Worm (Caenorhabditis elegans): ENCODE measurements around the gene F10E7.2.

F10E7.2 gene

DNA sequence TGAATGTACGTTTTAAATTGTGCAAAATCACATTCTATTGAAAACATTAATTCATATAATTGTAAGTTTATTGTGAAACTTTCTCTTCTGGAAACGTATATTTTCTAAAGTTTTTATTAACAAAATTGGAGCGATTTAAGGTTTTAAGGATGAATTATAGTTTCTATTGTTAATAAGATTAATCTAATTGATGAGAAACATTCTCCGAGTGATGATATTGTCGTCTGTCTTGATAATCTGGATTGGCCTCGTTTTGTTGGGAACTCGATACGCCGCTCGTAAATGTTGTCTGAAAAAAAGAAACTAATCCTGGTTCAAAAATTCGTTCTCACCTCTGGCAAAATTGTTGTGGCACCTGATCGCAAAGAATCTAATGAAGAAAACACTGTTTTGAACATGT, 15.7 kb upstream of the F10E7.2 start:
- no peak for TF ChIP-seq zip-8 (tag; optimal IDR thresholded peaks at IDR 0.05)
- no peak for TF ChIP-seq unc-120 (tag; optimal IDR thresholded peaks at IDR 0.05; ENCODE audit: poor library complexity, severe bottlenecking)
- TF ChIP-seq unc-39 (tag; optimal IDR thresholded peaks at IDR 0.05) = no peak
- TF ChIP-seq nhr-28 (tag; optimal IDR thresholded peaks at IDR 0.05) = no peak
- TF ChIP-seq flh-1 (GFP tag; optimal IDR thresholded peaks at IDR 0.05) = no peak
- TF ChIP-seq elt-3 (tag; optimal IDR thresholded peaks at IDR 0.05) = no peak
- TF ChIP-seq M03D4.4 (tag; optimal IDR thresholded peaks at IDR 0.05) = no peak
- TF ChIP-seq hlh-1 (tag; optimal IDR thresholded peaks at IDR 0.05) = no peak
- no peak for TF ChIP-seq snpc-4 (tag; optimal IDR thresholded peaks at IDR 0.05)
- no peak for TF ChIP-seq lin-32 (GFP tag; optimal IDR thresholded peaks at IDR 0.05)

DNA sequence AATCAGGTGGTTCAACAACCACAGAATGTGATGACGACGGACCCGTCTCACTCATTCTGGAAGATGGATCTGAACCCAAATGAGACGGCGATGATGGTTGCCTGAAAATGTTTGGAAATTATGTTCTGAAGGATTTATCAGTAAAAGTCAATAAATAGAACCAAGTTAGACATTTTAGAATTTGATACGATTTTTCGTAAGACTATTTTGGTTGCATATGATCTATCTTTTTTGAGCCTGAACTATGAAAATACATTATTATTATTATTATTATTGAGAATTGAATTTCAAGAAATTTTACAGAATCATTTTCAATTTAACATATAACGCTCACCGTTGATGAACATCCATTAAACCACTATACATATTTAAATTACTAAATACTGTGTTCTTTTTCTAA, 12.1 kb upstream of the F10E7.2 start, which contains the start of gene F10E7.9:
TSS of gene F10E7.9 (minus strand) at position 101 of the 400 bp plus-strand sequence.
- no peak for TF ChIP-seq ceh-43 (GFP tag; optimal IDR thresholded peaks at IDR 0.05)
- TF ChIP-seq lin-32 (GFP tag; optimal IDR thresholded peaks at IDR 0.05) = no peak
- no peak for TF ChIP-seq ceh-39 (tag; optimal IDR thresholded peaks at IDR 0.05)

DNA sequence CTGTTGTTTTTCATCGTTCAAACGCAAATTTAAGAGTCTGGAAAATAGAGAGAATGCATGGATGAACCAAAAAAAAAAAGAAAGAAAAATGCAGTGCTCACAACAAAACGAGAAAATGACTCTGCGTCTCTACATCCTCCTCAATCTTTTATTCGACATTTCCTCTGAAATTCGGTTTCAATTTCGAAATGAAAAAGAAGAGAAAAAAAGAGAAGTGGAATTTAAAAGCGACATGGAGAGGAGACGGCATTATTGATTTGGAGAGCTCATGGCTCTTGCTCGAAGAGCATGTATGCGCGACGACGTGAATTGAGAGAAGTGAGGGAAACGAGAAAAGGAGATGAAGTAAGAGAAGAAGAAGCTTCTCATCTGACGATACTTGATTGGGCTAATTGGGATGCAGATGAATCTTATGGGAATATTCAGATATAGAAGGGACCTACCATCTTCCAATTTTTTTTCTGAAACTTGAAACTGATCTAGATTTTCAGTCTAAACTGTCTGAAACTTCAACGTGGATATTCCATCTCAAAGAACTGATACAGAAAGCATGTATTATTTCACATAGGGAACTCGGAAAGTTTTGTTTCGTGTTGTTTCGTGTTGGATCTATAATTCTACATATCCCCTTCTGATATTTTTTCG, 10.9 kb upstream of the F10E7.2 start:
- TF ChIP-seq nhr-28 (tag; optimal IDR thresholded peaks at IDR 0.05) (no peak), cnd-1 (tag; optimal IDR thresholded peaks at IDR 0.05) (no peak), ces-1 (GFP tag; optimal IDR thresholded peaks at IDR 0.05) (peak; percentile 59), unc-39 (tag; optimal IDR thresholded peaks at IDR 0.05) (no peak)

DNA sequence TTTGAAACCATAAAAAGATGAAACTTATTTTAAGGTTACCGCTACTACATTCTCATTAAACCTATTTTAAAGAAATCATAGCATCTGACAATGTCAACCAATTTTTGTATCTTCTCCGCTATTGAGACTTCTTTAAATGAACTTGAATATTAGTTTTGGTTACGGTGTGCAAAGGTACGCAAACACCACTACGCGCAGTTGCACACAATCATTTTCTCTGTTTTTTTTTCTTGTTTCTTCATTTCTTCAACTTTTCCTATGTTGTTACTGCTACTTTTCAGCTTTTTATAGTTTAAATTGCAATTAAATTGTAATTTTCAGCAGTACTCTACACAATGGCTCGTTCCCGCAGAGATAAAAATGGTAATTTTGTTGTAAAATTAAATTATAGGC, 10.4 kb upstream of the F10E7.2 start, which contains the start of gene F10E7.5:
TSS of gene F10E7.5 (plus strand) at position 322 of the 393 bp plus-strand sequence.
- TF ChIP-seq tbx-8 (GFP tag; optimal IDR thresholded peaks at IDR 0.05) = no peak
- peak; percentile 3 for TF ChIP-seq unc-62 (GFP tag; optimal IDR thresholded peaks at IDR 0.05)
- TF ChIP-seq lin-32 (GFP tag; optimal IDR thresholded peaks at IDR 0.05) = no peak
- no peak for TF ChIP-seq nhr-28 (tag; optimal IDR thresholded peaks at IDR 0.05)
- no peak for TF ChIP-seq mab-5 (tag; optimal IDR thresholded peaks at IDR 0.05)
- peak; percentile 22 for TF ChIP-seq unc-120 (tag; optimal IDR thresholded peaks at IDR 0.05; ENCODE audit: poor library complexity, severe bottlenecking)
- no peak for TF ChIP-seq sptf-1 (tag; optimal IDR thresholded peaks at IDR 0.05)
- TF ChIP-seq hlh-1 (tag; optimal IDR thresholded peaks at IDR 0.05) = no peak
- TF ChIP-seq nhr-76 (tag; optimal IDR thresholded peaks at IDR 0.05) = no peak
- TF ChIP-seq blmp-1 (tag; optimal IDR thresholded peaks at IDR 0.05) = no peak
- TF ChIP-seq ceh-39 (tag; optimal IDR thresholded peaks at IDR 0.05) = no peak
- TF ChIP-seq mep-1 (tag; optimal IDR thresholded peaks at IDR 0.05) = peak; percentile 24
- no peak for TF ChIP-seq pha-4 (tag; optimal IDR thresholded peaks at IDR 0.05)
- no peak for TF ChIP-seq mls-2 (tag; optimal IDR thresholded peaks at IDR 0.05)
- TF ChIP-seq drap-1 (GFP tag; optimal IDR thresholded peaks at IDR 0.05) = no peak
- TF ChIP-seq ceh-43 (GFP tag; optimal IDR thresholded peaks at IDR 0.05) = no peak
- no peak for TF ChIP-seq elt-3 (tag; optimal IDR thresholded peaks at IDR 0.05)
- TF ChIP-seq zip-8 (tag; optimal IDR thresholded peaks at IDR 0.05) = no peak
- TF ChIP-seq unc-39 (tag; optimal IDR thresholded peaks at IDR 0.05) = no peak
- TF ChIP-seq lin-13 (tag; optimal IDR thresholded peaks at IDR 0.05) = peak; percentile 57
- TF ChIP-seq M03D4.4 (tag; optimal IDR thresholded peaks at IDR 0.05) = no peak
- TF ChIP-seq nhr-12 (tag; optimal IDR thresholded peaks at IDR 0.05) = no peak
- TF ChIP-seq cnd-1 (tag; optimal IDR thresholded peaks at IDR 0.05) = no peak
- TF ChIP-seq sem-2 (GFP tag; optimal IDR thresholded peaks at IDR 0.05) = no peak
- TF ChIP-seq ces-1 (GFP tag; optimal IDR thresholded peaks at IDR 0.05) = no peak
- no peak for TF ChIP-seq snpc-4 (tag; optimal IDR thresholded peaks at IDR 0.05)
- TF ChIP-seq elt-1 (tag; optimal IDR thresholded peaks at IDR 0.05; ENCODE audit: borderline replicate concordance, insufficient read depth) = no peak
- no peak for TF ChIP-seq ham-2 (GFP tag; optimal IDR thresholded peaks at IDR 0.05)
- peak; percentile 14 for TF ChIP-seq ceh-83 (GFP tag; optimal IDR thresholded peaks at IDR 0.05)
- no peak for TF ChIP-seq flh-1 (GFP tag; optimal IDR thresholded peaks at IDR 0.05)
- peak; percentile 37 for TF ChIP-seq nhr-237 (tag; optimal IDR thresholded peaks at IDR 0.05)
- peak; percentile 98 for TF ChIP-seq lsy-2 (tag; optimal IDR thresholded peaks at IDR 0.05)
- TF ChIP-seq bed-3 (GFP tag; optimal IDR thresholded peaks at IDR 0.05) = no peak
- TF ChIP-seq ztf-11 (tag; optimal IDR thresholded peaks at IDR 0.05) = no peak
- TF ChIP-seq nhr-2 (tag; optimal IDR thresholded peaks at IDR 0.05) = no peak

Measured in whole organism, mixed stage, embryonic.